Fruit fly (Drosophila melanogaster) whole organism, pupa: ENCODE measurements around the gene CG6325.
A peak's percentile ranks its signal among the peaks of the same experiment; 100 is the strongest.

ENCODE experiments used
- CG10348 ChIP-seq: fragments of 200-800 bp; sonication (Bioruptor generic); IDR thresholded peaks from 2 replicates; pipeline ENCODE4 v1.3.6; 2022; ENCODE audit warnings: missing biosample characterization, missing genetic modification characterization
- CG12605 ChIP-seq: fragments of 200-800 bp; sonication (Bioruptor generic); IDR thresholded peaks from 2 replicates; pipeline ENCODE4 v1.3.6; 2022; ENCODE audit warnings: missing biosample characterization, missing genetic modification characterization
- CG13204 ChIP-seq: fragments of 200-800 bp; sonication (Bioruptor generic); optimal IDR thresholded peaks from 2 replicates; lab custom pipeline; 2018; ENCODE audit warnings: missing biosample characterization, mild to moderate bottlenecking, missing genetic modification characterization, moderate library complexity
- CG14655 ChIP-seq: fragments of 200-800 bp; sonication (Bioruptor generic); optimal IDR thresholded peaks from 3 replicates; lab custom pipeline; 2017; ENCODE audit warnings: mild to moderate bottlenecking, missing biosample characterization, missing genetic modification reagents, missing genetic modification characterization
- CG15710 ChIP-seq: fragments of 200-800 bp; sonication (Bioruptor generic); optimal IDR thresholded peaks from 2 replicates; lab custom pipeline; 2018; ENCODE audit warnings: missing biosample characterization, mild to moderate bottlenecking, missing genetic modification characterization, moderate library complexity
- CG17806 ChIP-seq: fragments of 200-800 bp; sonication (Bioruptor generic); optimal IDR thresholded peaks from 2 replicates; lab custom pipeline; 2018; ENCODE audit warnings: missing biosample characterization, mild to moderate bottlenecking, missing genetic modification characterization, moderate library complexity
- CG32121 ChIP-seq: fragments of 200-800 bp; sonication (Bioruptor generic); IDR thresholded peaks from 2 replicates; pipeline ENCODE4 v1.3.6; 2022; ENCODE audit warnings: missing biosample characterization, missing genetic modification characterization
- CG34367 ChIP-seq: fragments of 200-800 bp; sonication (Bioruptor generic); optimal IDR thresholded peaks from 2 replicates; lab custom pipeline; 2018; ENCODE audit warnings: missing biosample characterization, mild to moderate bottlenecking, missing genetic modification characterization
- CG4496 ChIP-seq: fragments of 200-800 bp; sonication (Bioruptor generic); IDR thresholded peaks from 3 replicates; pipeline ENCODE4 v1.3.6; 2022; ENCODE audit warnings: missing biosample characterization, missing genetic modification characterization
- CG8159 ChIP-seq: fragments of 200-800 bp; sonication (Bioruptor generic); optimal IDR thresholded peaks from 3 replicates; lab custom pipeline; 2018; ENCODE audit warnings: missing biosample characterization, mild to moderate bottlenecking, missing genetic modification characterization, moderate library complexity
- CG8301 ChIP-seq: fragments of 200-800 bp; sonication (Bioruptor generic); optimal IDR thresholded peaks from 2 replicates; lab custom pipeline; 2018; ENCODE audit warnings: missing biosample characterization, mild to moderate bottlenecking, missing genetic modification characterization
- CG9948 ChIP-seq: fragments of 200-800 bp; sonication (Bioruptor generic); optimal IDR thresholded peaks from 2 replicates; lab custom pipeline; 2018; ENCODE audit warnings: missing biosample characterization, mild to moderate bottlenecking, missing genetic modification characterization, moderate library complexity
- D1 ChIP-seq: fragments of 200-800 bp; sonication (Bioruptor generic); optimal IDR thresholded peaks from 2 replicates; lab custom pipeline; 2018; ENCODE audit warnings: missing biosample characterization, mild to moderate bottlenecking, missing genetic modification characterization, moderate library complexity
- EcR ChIP-seq: fragments of 200-800 bp; sonication (Bioruptor generic); optimal IDR thresholded peaks from 3 replicates; lab custom pipeline; 2019; ENCODE audit warnings: missing biosample characterization, missing genetic modification characterization, mild to moderate bottlenecking, moderate library complexity, missing genetic modification reagents
- Ets98B ChIP-seq: fragments of 200-800 bp; sonication (Bioruptor generic); IDR thresholded peaks from 2 replicates; pipeline ENCODE4 v1.3.6; 2022; ENCODE audit warnings: missing biosample characterization, missing genetic modification characterization
- Pif1A ChIP-seq: fragments of 200-800 bp; sonication (Bioruptor generic); optimal IDR thresholded peaks from 3 replicates; lab custom pipeline; 2016; ENCODE audit warnings: missing biosample characterization, missing genetic modification characterization
- Pif1B ChIP-seq: fragments of 200-800 bp; sonication (Bioruptor generic); optimal IDR thresholded peaks from 3 replicates; lab custom pipeline; 2016; ENCODE audit warnings: missing biosample characterization, missing genetic modification characterization
- Snoo ChIP-seq: fragments of 200-800 bp; sonication (Bioruptor generic); optimal IDR thresholded peaks from 3 replicates; lab custom pipeline; 2017; ENCODE audit warnings: missing biosample characterization, mild to moderate bottlenecking, missing genetic modification characterization, inconsistent platforms
- fd96Ca ChIP-seq: fragments of 200-800 bp; sonication (Bioruptor generic); IDR thresholded peaks from 3 replicates; pipeline ENCODE4 v1.3.6; 2022; ENCODE audit warnings: missing biosample characterization, missing genetic modification characterization
- gl ChIP-seq: fragments of 200-800 bp; sonication (Bioruptor generic); optimal IDR thresholded peaks from 2 replicates; lab custom pipeline; 2018; ENCODE audit warnings: missing biosample characterization, mild to moderate bottlenecking, missing genetic modification characterization
- rn ChIP-seq: fragments of 200-800 bp; sonication (Bioruptor generic); IDR thresholded peaks from 2 replicates; pipeline ENCODE4 v1.3.6; 2022; ENCODE audit warnings: missing biosample characterization, missing genetic modification characterization

CG6325 gene

dm6 chr3R:10411752-10412549, 4.9 kb upstream of the CG6325 start:
- no peak for TF ChIP-seq Snoo (tag; lab: Kevin White, UChicago)
- no peak for TF ChIP-seq CG34367 (tag; lab: Kevin White, UChicago)
- no peak for TF ChIP-seq CG14655 (GFP tag; lab: Kevin White, UChicago)
- no peak; the same call in 1 of the 2 replicates for TF ChIP-seq CG12605 (GFP tag; lab: Robert Waterston, UW)
- TF ChIP-seq CG13204 = no peak
- TF ChIP-seq CG4496 = peak; percentile 71; the same call in 2 of the 3 replicates
- peak; percentile 25; the same call in 1 of the 2 replicates for TF ChIP-seq rn (GFP tag; lab: Robert Waterston, UW)
- no peak for TF ChIP-seq CG9948 (tag; lab: Kevin White, UChicago)
- peak; percentile 34 for TF ChIP-seq CG17806 (tag; lab: Kevin White, UChicago)
- peak; percentile 88 for TF ChIP-seq fd96Ca (GFP tag; lab: Robert Waterston, UW)
- TF ChIP-seq Ets98B (GFP tag; lab: Robert Waterston, UW) = peak; percentile 65
- peak; percentile 74; the same call in 1 of the 2 replicates for TF ChIP-seq CG32121 (GFP tag; lab: Robert Waterston, UW)
- TF ChIP-seq gl (tag; lab: Kevin White, UChicago) = no peak
- no peak for TF ChIP-seq CG8301 (tag; lab: Kevin White, UChicago)

dm6 chr3R:10407658-10408057, 573 bp upstream of the CG6325 start:
- TF ChIP-seq D1 (tag; lab: Kevin White, UChicago) = no peak
- TF ChIP-seq CG8159 (tag; lab: Kevin White, UChicago) = no peak
- TF ChIP-seq CG13204 = no peak
- TF ChIP-seq CG17806 (tag; lab: Kevin White, UChicago) = no peak
- TF ChIP-seq CG14655 (GFP tag; lab: Kevin White, UChicago) = no peak
- no peak for TF ChIP-seq CG4496
- TF ChIP-seq CG32121 (GFP tag; lab: Robert Waterston, UW) = no peak
- no peak for TF ChIP-seq CG15710 (tag; lab: Kevin White, UChicago)
- no peak for TF ChIP-seq CG9948 (tag; lab: Kevin White, UChicago)
- no peak for TF ChIP-seq CG12605 (GFP tag; lab: Robert Waterston, UW)
- TF ChIP-seq Pif1A (GFP tag; lab: Kevin White, UChicago) = no peak
- TF ChIP-seq rn (GFP tag; lab: Robert Waterston, UW) = no peak
- no peak for TF ChIP-seq CG8301 (tag; lab: Kevin White, UChicago)
- TF ChIP-seq CG10348 (GFP tag; lab: Robert Waterston, UW) = no peak
- no peak for TF ChIP-seq CG34367 (tag; lab: Kevin White, UChicago)
- no peak for TF ChIP-seq Pif1B (GFP tag; lab: Kevin White, UChicago)
- TF ChIP-seq Ets98B (GFP tag; lab: Robert Waterston, UW) = no peak

- TF ChIP-seq CG8159 (tag; lab: Kevin White, UChicago) (no peak), Pif1B (GFP tag; lab: Kevin White, UChicago) (no peak), CG9948 (tag; lab: Kevin White, UChicago) (no peak)
Observed at dm6 chr3R:10403940-10404339, 3.1 kb downstream of the CG6325 start.

- no peak for TF ChIP-seq CG8301 (tag; lab: Kevin White, UChicago)
- no peak for TF ChIP-seq CG32121 (GFP tag; lab: Robert Waterston, UW)
- TF ChIP-seq CG15710 (tag; lab: Kevin White, UChicago) = no peak
- TF ChIP-seq Pif1A (GFP tag; lab: Kevin White, UChicago) = no peak
- TF ChIP-seq gl (tag; lab: Kevin White, UChicago) = no peak
- no peak for TF ChIP-seq Pif1B (GFP tag; lab: Kevin White, UChicago)
- no peak for TF ChIP-seq EcR (GFP tag; lab: Kevin White, UChicago)
- no peak for TF ChIP-seq CG14655 (GFP tag; lab: Kevin White, UChicago)
- TF ChIP-seq CG8159 (tag; lab: Kevin White, UChicago) = no peak
- TF ChIP-seq CG13204 = no peak
- TF ChIP-seq D1 (tag; lab: Kevin White, UChicago) = no peak
- TF ChIP-seq CG12605 (GFP tag; lab: Robert Waterston, UW) = no peak
- TF ChIP-seq CG10348 (GFP tag; lab: Robert Waterston, UW) = no peak
Observed at dm6 chr3R:10400732-10401131, 6.4 kb downstream of the CG6325 start, which contains the start of gene mthl11. Gene mthl11, plus strand, starts transcription at chr3R:10401032.

dm6 chr3R:10395233-10395815, 11.8 kb downstream of the CG6325 start:
- TF ChIP-seq fd96Ca (GFP tag; lab: Robert Waterston, UW) (no peak), EcR (GFP tag; lab: Kevin White, UChicago) (peak; percentile 57)
- TF ChIP-seq, all 21 proteins: peak for 1

- no peak for TF ChIP-seq CG13204
- TF ChIP-seq CG34367 (tag; lab: Kevin White, UChicago) = no peak
- TF ChIP-seq EcR (GFP tag; lab: Kevin White, UChicago) = no peak
- TF ChIP-seq CG32121 (GFP tag; lab: Robert Waterston, UW) = peak; percentile 60; the same call in 1 of the 2 replicates
- no peak for TF ChIP-seq CG8301 (tag; lab: Kevin White, UChicago)
Observed at dm6 chr3R:10394368-10394770, 12.7 kb downstream of the CG6325 start.
